Worm (Caenorhabditis elegans) whole organism, L2 larva: Measurements from ENCODE around the gene npr-13.

ENCODE experiments used
- C34F6.9 ChIP-seq: fragments of 150-350 bp; optimal IDR thresholded peaks from 2 replicates; lab custom pipeline; 2014; ENCODE audit warnings: missing biosample characterization, missing genetic modification characterization
- Y55F3AM.14 ChIP-seq: fragments of 200-800 bp; sonication (Bioruptor generic); optimal IDR thresholded peaks from 2 replicates; lab custom pipeline; 2018; ENCODE audit warnings: mild to moderate bottlenecking, missing genetic modification characterization, missing compliant biosample characterization
- ZK546.5 ChIP-seq: sonication (generic microtip); optimal IDR thresholded peaks from 2 replicates; lab custom pipeline; 2017; ENCODE audit warnings: missing biosample characterization, missing genetic modification characterization
- ama-1 ChIP-seq: fragments of 150-350 bp; optimal IDR thresholded peaks from 2 replicates; lab custom pipeline; 2018; ENCODE audit warnings: inconsistent platforms
- blmp-1 ChIP-seq: sonication (generic microtip); optimal IDR thresholded peaks from 2 replicates; lab custom pipeline; 2017; ENCODE audit warnings: missing genetic modification characterization, mild to moderate bottlenecking, missing compliant biosample characterization, antibody characterized with exemption, moderate library complexity; ENCODE audit not compliant: insufficient read depth
- ceh-82 ChIP-seq: fragments of 150-350 bp; optimal IDR thresholded peaks from 2 replicates; lab custom pipeline; 2014; ENCODE audit warnings: missing biosample characterization, missing genetic modification characterization
- crh-2 ChIP-seq: sonication (generic microtip); optimal IDR thresholded peaks from 2 replicates; lab custom pipeline; 2017; ENCODE audit warnings: missing biosample characterization, missing genetic modification characterization
- elt-1 ChIP-seq: fragments of 150-350 bp; optimal IDR thresholded peaks from 2 replicates; lab custom pipeline; 2014; ENCODE audit warnings: missing biosample characterization, missing genetic modification characterization
- gmeb-1 ChIP-seq: fragments of 150-350 bp; optimal IDR thresholded peaks from 2 replicates; lab custom pipeline; 2014; ENCODE audit warnings: missing biosample characterization, missing genetic modification characterization
- lin-13 ChIP-seq: fragments of 150-350 bp; optimal IDR thresholded peaks from 2 replicates; lab custom pipeline; 2014; ENCODE audit warnings: missing biosample characterization, missing genetic modification reagents, missing genetic modification characterization
- lsy-2 ChIP-seq, 2 experiments: fragments of 150-350 bp in 1 of 2; sonication (generic microtip) in 1 of 2; optimal IDR thresholded peaks; 2 replicates each; lab custom pipeline; 2014 to 2017; ENCODE audit warnings: missing biosample characterization in 2 of 2, missing genetic modification characterization in 2 of 2
- mdl-1 ChIP-seq, 2 experiments: fragments of 150-350 bp in 1 of 2; sonication (generic microtip) in 1 of 2; optimal IDR thresholded peaks; 2 replicates each; lab custom pipeline; 2017; ENCODE audit warnings: missing biosample characterization in 2 of 2, missing genetic modification characterization in 2 of 2
- nhr-12 ChIP-seq: fragments of 150-350 bp; optimal IDR thresholded peaks from 2 replicates; lab custom pipeline; 2014; ENCODE audit warnings: missing biosample characterization, missing genetic modification characterization
- nhr-129 ChIP-seq: fragments of 150-350 bp; optimal IDR thresholded peaks from 2 replicates; lab custom pipeline; 2014; ENCODE audit warnings: missing biosample characterization, missing genetic modification characterization
- nhr-25 ChIP-seq: fragments of 150-350 bp; sonication (generic microtip); optimal IDR thresholded peaks from 3 replicates; lab custom pipeline; 2014; ENCODE audit warnings: missing biosample characterization, missing genetic modification characterization
- sem-4 ChIP-seq: fragments of 150-350 bp; optimal IDR thresholded peaks from 2 replicates; lab custom pipeline; 2014; ENCODE audit warnings: missing biosample characterization, missing genetic modification reagents, missing genetic modification characterization
- sma-3 ChIP-seq: sonication (generic microtip); optimal IDR thresholded peaks from 2 replicates; lab custom pipeline; 2016; ENCODE audit warnings: missing genetic modification reagents, missing genetic modification characterization, missing compliant biosample characterization
- sma-9 ChIP-seq, 2 experiments: fragments of 150-350 bp in 1 of 2; sonication (generic microtip) in 1 of 2; optimal IDR thresholded peaks; 2 replicates each; lab custom pipeline; 2014 to 2016; ENCODE audit warnings: missing genetic modification characterization in 2 of 2, mild to moderate bottlenecking in 1 of 2, missing biosample characterization in 1 of 2, missing compliant biosample characterization in 1 of 2, missing genetic modification reagents in 1 of 2, moderate library complexity in 1 of 2
- zag-1 ChIP-seq: fragments of 150-350 bp; optimal IDR thresholded peaks from 2 replicates; lab custom pipeline; 2014; ENCODE audit warnings: missing biosample characterization, missing genetic modification characterization
- ztf-11 ChIP-seq: sonication (generic microtip); optimal IDR thresholded peaks from 2 replicates; lab custom pipeline; 2017; ENCODE audit warnings: missing biosample characterization, missing genetic modification characterization

npr-13 gene

ce11 chrV:14820314-14820713 lies 38.1 kb downstream of the npr-13 start:
- peak; percentile 41 for TF ChIP-seq sma-9 (GFP tag; optimal IDR thresholded peaks at IDR 0.05; lab: Kevin White, UChicago)
- no peak for TF ChIP-seq sma-9 (tag; optimal IDR thresholded peaks at IDR 0.05; lab: Kevin White, UChicago)
- no peak for TF ChIP-seq lsy-2 (tag; optimal IDR thresholded peaks at IDR 0.05; lab: Kevin White, UChicago)
- peak; percentile 17 for TF ChIP-seq C34F6.9 (tag; lab: Kevin White, UChicago)
- peak; percentile 46 for TF ChIP-seq nhr-129

DNA sequence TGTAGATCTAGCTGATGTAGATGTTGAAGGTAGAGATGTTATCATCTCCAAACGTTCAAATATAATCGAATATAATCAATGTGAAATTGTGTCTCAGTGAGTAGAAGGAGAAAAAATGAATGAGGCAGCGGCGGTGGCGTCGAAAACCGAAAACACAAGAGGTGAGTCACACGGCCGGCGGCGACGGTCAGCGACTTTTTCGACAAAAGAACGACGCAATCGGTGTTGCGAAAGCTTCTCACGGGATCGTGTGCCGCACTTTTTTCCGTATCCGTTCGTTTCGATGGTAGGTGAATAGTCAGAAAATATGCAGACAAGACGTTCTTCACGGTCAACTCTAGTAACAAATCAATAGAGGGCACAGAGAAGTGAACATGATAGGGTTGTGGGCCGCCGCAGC lies 42.9 kb downstream of the npr-13 start, which contains the start of gene rin-1:
Gene rin-1 (minus strand): TSS at position 101 of the 400 bp plus-strand sequence.
- no peak for TF ChIP-seq ztf-11 (tag; lab: Kevin White, UChicago)
- TF ChIP-seq blmp-1 (tag; lab: Kevin White, UChicago), result no peak
- no peak for TF ChIP-seq mdl-1 (tag; optimal IDR thresholded peaks at IDR 0.05; lab: Kevin White, UChicago)
- no peak for TF ChIP-seq Y55F3AM.14 (GFP tag; lab: Kevin White, UChicago)
- no peak for TF ChIP-seq sma-3 (GFP tag; lab: Kevin White, UChicago)
- TF ChIP-seq nhr-25 (tag; lab: Kevin White, UChicago), result no peak
- TF ChIP-seq lin-13, result no peak
- no peak for TF ChIP-seq ceh-82 (tag; lab: Kevin White, UChicago)
- no peak for TF ChIP-seq gmeb-1 (tag; lab: Kevin White, UChicago)
- no peak for TF ChIP-seq nhr-12 (tag; lab: Kevin White, UChicago)
- no peak for TF ChIP-seq sma-9 (GFP tag; optimal IDR thresholded peaks at IDR 0.05; lab: Kevin White, UChicago)
- TF ChIP-seq sma-9 (tag; optimal IDR thresholded peaks at IDR 0.05; lab: Kevin White, UChicago), result no peak
- TF ChIP-seq ama-1 (lab: Kevin White, UChicago), result no peak
- no peak for TF ChIP-seq zag-1 (tag; lab: Kevin White, UChicago)
- TF ChIP-seq crh-2 (tag; lab: Kevin White, UChicago), result no peak
- no peak for TF ChIP-seq sem-4 (tag; lab: Kevin White, UChicago)
- TF ChIP-seq elt-1 (tag; lab: Kevin White, UChicago), result no peak

DNA sequence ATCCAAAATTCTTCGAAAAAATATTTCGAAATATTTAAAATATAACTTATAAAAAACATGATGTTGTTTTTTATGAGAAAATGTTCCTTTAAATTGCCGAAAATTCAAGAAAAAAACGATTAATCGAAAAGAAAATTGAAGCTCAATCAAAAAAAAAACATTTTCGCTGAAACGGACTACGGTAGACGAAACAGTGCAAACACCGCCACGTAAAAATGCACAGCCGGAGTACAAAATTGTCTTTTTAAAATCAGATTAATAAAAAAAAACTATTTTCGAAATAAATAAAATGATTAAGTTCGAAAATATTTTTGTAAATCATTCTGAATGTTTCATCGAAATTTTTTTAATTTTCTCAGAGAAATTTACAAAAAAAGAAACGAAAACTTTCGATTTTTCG lies 44.8 kb downstream of the npr-13 start:
- TF ChIP-seq elt-1 (tag; lab: Kevin White, UChicago), result no peak
- peak in 1 of 2 experiments; percentile 65 for TF ChIP-seq lsy-2 (tag; optimal IDR thresholded peaks at IDR 0.05; lab: Kevin White, UChicago)

DNA sequence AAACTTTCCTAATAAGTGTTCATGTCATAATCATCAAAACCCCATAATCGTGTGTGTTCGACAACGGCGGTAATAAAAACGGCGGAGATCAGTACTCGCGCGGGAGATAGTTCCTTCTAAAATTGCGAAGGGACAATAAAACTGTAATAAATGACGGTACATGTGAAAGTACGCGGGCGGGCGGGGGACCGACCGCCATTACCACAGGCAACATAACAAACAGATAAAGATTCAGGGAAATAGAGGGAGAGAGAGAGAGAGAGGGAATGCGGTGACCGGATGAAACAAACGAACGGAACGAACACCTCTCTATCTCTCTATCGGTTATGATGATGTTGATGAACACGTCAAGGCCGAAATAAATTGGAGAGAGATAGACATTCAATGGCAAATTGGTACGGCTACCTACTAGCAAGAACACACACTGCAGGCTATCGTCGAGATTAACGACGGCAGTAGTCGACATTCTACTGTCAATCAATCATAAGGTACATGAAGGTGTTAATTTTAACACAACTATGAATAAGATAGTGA lies 52.1 kb downstream of the npr-13 start:
- TF ChIP-seq sma-9 (GFP tag; optimal IDR thresholded peaks at IDR 0.05; lab: Kevin White, UChicago), result peak; percentile 25
- TF ChIP-seq sma-9 (tag; optimal IDR thresholded peaks at IDR 0.05; lab: Kevin White, UChicago), result no peak
- no peak for TF ChIP-seq gmeb-1 (tag; lab: Kevin White, UChicago)
- TF ChIP-seq ZK546.5 (tag; lab: Kevin White, UChicago), result no peak
- TF ChIP-seq nhr-25 (tag; lab: Kevin White, UChicago), result peak; percentile 16
